Worm (Caenorhabditis elegans): ENCODE results near the gene F48B9.3.

ce11 chrX:2163084-2163483 lies 1.8 kb upstream of the F48B9.3 start, which contains the start of gene pdf-2:
- TF ChIP-seq unc-62 (GFP tag; optimal IDR thresholded peaks at IDR 0.05) (no peak), ham-2 (GFP tag; optimal IDR thresholded peaks at IDR 0.05) (no peak)
